Worm (Caenorhabditis elegans) whole organism, young adult: Measurements from ENCODE around the gene Y54G2A.77.
A peak's percentile ranks its signal among the peaks of the same experiment; 100 is the strongest.
"Not testable (repeated sequence)": the region's sequence is repeated elsewhere in the genome, so short reads cannot be mapped to it uniquely, and the experiment has no call there.

Experiments used
- B0336.3 ChIP-seq: fragments of 200-800 bp; sonication (Bioruptor generic); IDR thresholded peaks from 2 replicates; pipeline ENCODE4 v1.3.6; 2022; ENCODE audit warnings: missing genetic modification characterization, missing compliant biosample characterization
- F22D6.2 ChIP-seq: sonication (generic microtip); optimal IDR thresholded peaks from 2 replicates; lab custom pipeline; 2016; ENCODE audit warnings: mild to moderate bottlenecking, missing genetic modification characterization, missing compliant biosample characterization
- F23B12.7 ChIP-seq: sonication (generic microtip); optimal IDR thresholded peaks from 2 replicates; lab custom pipeline; 2017; ENCODE audit warnings: missing genetic modification characterization, mild to moderate bottlenecking, missing compliant biosample characterization, antibody characterized with exemption, moderate library complexity; ENCODE audit not compliant: insufficient read depth
- F57C9.4 ChIP-seq: sonication (generic microtip); optimal IDR thresholded peaks from 2 replicates; lab custom pipeline; 2017; ENCODE audit warnings: mild to moderate bottlenecking, missing genetic modification characterization, missing compliant biosample characterization
- T07F8.4 ChIP-seq: sonication (generic microtip); optimal IDR thresholded peaks from 2 replicates; lab custom pipeline; 2016; ENCODE audit warnings: mild to moderate bottlenecking, missing genetic modification characterization, moderate library complexity, missing compliant biosample characterization
- Y95B8A.8 ChIP-seq: fragments of 200-800 bp; sonication (Bioruptor generic); IDR thresholded peaks from 2 replicates; pipeline ENCODE4 v1.3.6; 2022; ENCODE audit warnings: missing genetic modification reagents, missing genetic modification characterization, missing compliant biosample characterization
- ama-1 ChIP-seq, 3 experiments: fragments of 150-350 bp in 1 of 3; sonication (generic microtip) in 2 of 3; optimal IDR thresholded peaks; 2 replicates each; lab custom pipeline; 2014 to 2018; ENCODE audit warnings: missing biosample characterization in 2 of 3, missing genetic modification characterization in 2 of 3, missing genetic modification reagents in 2 of 3
- aptf-3 ChIP-seq: fragments of 200-800 bp; sonication (Bioruptor generic); IDR thresholded peaks from 2 replicates; pipeline ENCODE4 v1.3.6; 2022; ENCODE audit warnings: missing genetic modification characterization, missing compliant biosample characterization
- attf-6 ChIP-seq: fragments of 200-800 bp; sonication (Bioruptor generic); IDR thresholded peaks from 2 replicates; pipeline ENCODE4 v1.3.6; 2022; ENCODE audit warnings: missing genetic modification reagents, missing genetic modification characterization, missing compliant biosample characterization
- ceh-100 ChIP-seq: fragments of 200-800 bp; sonication (Bioruptor generic); IDR thresholded peaks from 2 replicates; pipeline ENCODE4 v1.3.6; 2022; ENCODE audit warnings: missing genetic modification reagents, missing genetic modification characterization, missing compliant biosample characterization
- ceh-27 ChIP-seq: fragments of 200-800 bp; sonication (Bioruptor generic); optimal IDR thresholded peaks from 2 replicates; lab custom pipeline; 2018; ENCODE audit warnings: mild to moderate bottlenecking, missing genetic modification characterization, moderate library complexity, missing compliant biosample characterization
- ceh-40 ChIP-seq: fragments of 200-800 bp; sonication (Bioruptor generic); IDR thresholded peaks from 2 replicates; pipeline ENCODE4 v1.3.6; 2022; ENCODE audit warnings: missing genetic modification characterization, missing compliant biosample characterization
- die-1 ChIP-seq: sonication (generic microtip); optimal IDR thresholded peaks from 2 replicates; lab custom pipeline; 2016; ENCODE audit warnings: missing genotype, mild to moderate bottlenecking, missing genetic modification characterization, missing compliant biosample characterization
- dox-1 ChIP-seq: fragments of 200-800 bp; sonication (Bioruptor generic); IDR thresholded peaks from 2 replicates; pipeline ENCODE4 v1.3.6; 2022; ENCODE audit warnings: missing genetic modification reagents, missing genetic modification characterization, missing compliant biosample characterization
- egl-18 ChIP-seq: fragments of 200-800 bp; sonication (Bioruptor generic); IDR thresholded peaks from 2 replicates; pipeline ENCODE4 v1.3.6; 2022; ENCODE audit warnings: missing genetic modification reagents, missing genetic modification characterization, missing compliant biosample characterization
- ets-4 ChIP-seq: fragments of 200-800 bp; sonication (Bioruptor generic); optimal IDR thresholded peaks from 2 replicates; lab custom pipeline; 2018; ENCODE audit warnings: mild to moderate bottlenecking, missing genetic modification characterization, missing compliant biosample characterization
- fkh-3 ChIP-seq: sonication (generic microtip); optimal IDR thresholded peaks from 2 replicates; lab custom pipeline; 2016; ENCODE audit warnings: mild to moderate bottlenecking, missing genetic modification characterization, missing compliant biosample characterization
- gei-17 ChIP-seq: fragments of 200-800 bp; sonication (Bioruptor generic); optimal IDR thresholded peaks from 2 replicates; lab custom pipeline; 2018; ENCODE audit warnings: mild to moderate bottlenecking, missing genetic modification characterization, missing compliant biosample characterization
- hlh-26 ChIP-seq: fragments of 200-800 bp; sonication (Bioruptor generic); conservative IDR thresholded peaks from 2 replicates; pipeline ENCODE4 v1.3.6; 2022; ENCODE audit warnings: missing genetic modification reagents, missing genetic modification characterization, missing compliant biosample characterization
- hmg-1.2 ChIP-seq: fragments of 200-800 bp; sonication (Bioruptor generic); IDR thresholded peaks from 2 replicates; pipeline ENCODE4 v1.3.6; 2022; ENCODE audit warnings: missing genetic modification reagents, missing genetic modification characterization, missing compliant biosample characterization
- hmg-20 ChIP-seq: fragments of 200-800 bp; sonication (Bioruptor generic); IDR thresholded peaks from 2 replicates; pipeline ENCODE4 v1.3.6; 2022; ENCODE audit warnings: missing genetic modification reagents, missing genetic modification characterization, missing compliant biosample characterization
- hrde-1 ChIP-seq: sonication (generic microtip); optimal IDR thresholded peaks from 2 replicates; lab custom pipeline; 2016; ENCODE audit warnings: missing genetic modification characterization, mild to moderate bottlenecking, missing compliant biosample characterization, moderate library complexity, missing genotype, missing genetic modification reagents, borderline replicate concordance
- lin-35 ChIP-seq, 3 experiments: fragments of 150-350 bp in 2 of 3; sonication (generic microtip) in 1 of 3; optimal IDR thresholded peaks; 2 replicates each; lab custom pipeline; 2014 to 2018; ENCODE audit warnings: missing biosample characterization in 3 of 3, missing genetic modification characterization in 3 of 3, missing genetic modification reagents in 3 of 3
- lin-54 ChIP-seq: fragments of 200-800 bp; sonication (Bioruptor generic); optimal IDR thresholded peaks from 2 replicates; lab custom pipeline; 2018; ENCODE audit warnings: mild to moderate bottlenecking, missing genetic modification characterization, missing compliant biosample characterization
- lsl-1 ChIP-seq: fragments of 200-800 bp; sonication (Bioruptor generic); optimal IDR thresholded peaks from 2 replicates; lab custom pipeline; 2018; ENCODE audit warnings: mild to moderate bottlenecking, missing genetic modification characterization, moderate library complexity, missing compliant biosample characterization
- lsy-27 ChIP-seq: sonication (generic microtip); optimal IDR thresholded peaks from 2 replicates; lab custom pipeline; 2017; ENCODE audit warnings: missing genetic modification characterization, mild to moderate bottlenecking, missing compliant biosample characterization, antibody characterized with exemption, missing genotype, borderline replicate concordance; ENCODE audit not compliant: insufficient read depth
- madf-8 ChIP-seq: fragments of 200-800 bp; sonication (Bioruptor generic); conservative IDR thresholded peaks from 2 replicates; pipeline ENCODE4 v1.3.6; 2022; ENCODE audit warnings: missing genetic modification reagents, missing genetic modification characterization, missing compliant biosample characterization
- mel-28 ChIP-seq: sonication (generic microtip); optimal IDR thresholded peaks from 2 replicates; lab custom pipeline; 2016; ENCODE audit warnings: borderline replicate concordance, mild to moderate bottlenecking, missing genetic modification characterization, missing compliant biosample characterization
- rcor-1 ChIP-seq: fragments of 200-800 bp; sonication (Bioruptor generic); IDR thresholded peaks from 2 replicates; pipeline ENCODE4 v1.3.6; 2022; ENCODE audit warnings: missing genetic modification reagents, missing genetic modification characterization, missing compliant biosample characterization
- rec-8 ChIP-seq, 2 experiments: sonication (generic microtip); optimal IDR thresholded peaks; 2 replicates each; lab custom pipeline; 2016; ENCODE audit warnings: mild to moderate bottlenecking in 2 of 2, missing genetic modification characterization in 2 of 2, missing genetic modification reagents in 2 of 2, missing genotype in 2 of 2, missing biosample characterization in 1 of 2, missing compliant biosample characterization in 1 of 2, moderate library complexity in 1 of 2
- snpc-1.3 ChIP-seq: sonication (generic microtip); optimal IDR thresholded peaks from 2 replicates; lab custom pipeline; 2017; ENCODE audit warnings: missing genetic modification characterization, mild to moderate bottlenecking, missing compliant biosample characterization, antibody characterized with exemption, moderate library complexity, missing genotype, missing genetic modification reagents; ENCODE audit not compliant: insufficient read depth
- somi-1 ChIP-seq: fragments of 200-800 bp; sonication (Bioruptor generic); optimal IDR thresholded peaks from 2 replicates; lab custom pipeline; 2018; ENCODE audit warnings: mild to moderate bottlenecking, missing genetic modification characterization, missing compliant biosample characterization
- xnd-1 ChIP-seq: sonication (generic microtip); optimal IDR thresholded peaks from 2 replicates; lab custom pipeline; 2016; ENCODE audit warnings: missing genotype, missing genetic modification reagents, missing genetic modification characterization, missing compliant biosample characterization
- zim-3 ChIP-seq: sonication (generic microtip); optimal IDR thresholded peaks from 2 replicates; lab custom pipeline; 2017; ENCODE audit warnings: mild to moderate bottlenecking, missing genetic modification characterization, moderate library complexity, missing compliant biosample characterization
- ztf-18 ChIP-seq: sonication (generic microtip); optimal IDR thresholded peaks from 2 replicates; lab custom pipeline; 2016; ENCODE audit warnings: missing genotype, mild to moderate bottlenecking, missing genetic modification characterization, missing compliant biosample characterization
- ztf-22 ChIP-seq: fragments of 200-800 bp; sonication (Bioruptor generic); optimal IDR thresholded peaks from 2 replicates; lab custom pipeline; 2018; ENCODE audit warnings: mild to moderate bottlenecking, missing genetic modification characterization, moderate library complexity, missing compliant biosample characterization
- ztf-26 ChIP-seq: sonication (generic microtip); optimal IDR thresholded peaks from 2 replicates; lab custom pipeline; 2017; ENCODE audit warnings: missing genetic modification characterization, missing compliant biosample characterization
- ztf-3 ChIP-seq: fragments of 200-800 bp; sonication (Bioruptor generic); optimal IDR thresholded peaks from 2 replicates; lab custom pipeline; 2018; ENCODE audit warnings: mild to moderate bottlenecking, missing genetic modification characterization, missing compliant biosample characterization

The Y54G2A.77 gene

ce11 chrIV:2776733-2777132 is 14.3 kb downstream of the Y54G2A.77 start:
- no peak for TF ChIP-seq gei-17 (GFP tag; lab: Kevin White, UChicago)
- no peak for TF ChIP-seq somi-1
- no peak for TF ChIP-seq lsy-27
- no peak for TF ChIP-seq mel-28 (tag; lab: Kevin White, UChicago)
- TF ChIP-seq zim-3 (tag; lab: Kevin White, UChicago): no peak
- TF ChIP-seq dox-1 (GFP tag; lab: Robert Waterston, UW): no peak
- no peak for TF ChIP-seq F23B12.7 (tag; lab: Kevin White, UChicago)
- TF ChIP-seq hmg-1.2 (GFP tag; lab: Robert Waterston, UW): no peak
- no peak for TF ChIP-seq madf-8 (GFP tag; lab: Robert Waterston, UW)
- TF ChIP-seq ets-4: no peak
- TF ChIP-seq snpc-1.3 (tag; lab: Kevin White, UChicago): no peak
- TF ChIP-seq lsl-1: no peak
- no peak for TF ChIP-seq hmg-20
- peak; percentile 84 for TF ChIP-seq ztf-18 (tag; lab: Kevin White, UChicago)
- no peak for TF ChIP-seq F22D6.2
- TF ChIP-seq fkh-3 (tag; lab: Kevin White, UChicago): no peak
- no peak for TF ChIP-seq lin-54 (GFP tag; lab: Kevin White, UChicago)
- no peak for TF ChIP-seq ztf-22 (GFP tag; lab: Kevin White, UChicago)
- no peak for TF ChIP-seq lin-35 (GFP tag; optimal IDR thresholded peaks at IDR 0.05; lab: Kevin White, UChicago)
- no peak for TF ChIP-seq egl-18 (GFP tag; lab: Robert Waterston, UW)
- TF ChIP-seq rcor-1 (GFP tag; lab: Robert Waterston, UW): no peak
- TF ChIP-seq F57C9.4 (tag; lab: Kevin White, UChicago): no peak
- no peak for TF ChIP-seq B0336.3 (GFP tag; lab: Robert Waterston, UW)
- no peak for TF ChIP-seq attf-6 (GFP tag; lab: Robert Waterston, UW)
- TF ChIP-seq ceh-100 (GFP tag; lab: Robert Waterston, UW): no peak
- TF ChIP-seq ztf-26 (tag; lab: Kevin White, UChicago): no peak
- TF ChIP-seq T07F8.4 (tag; lab: Kevin White, UChicago): no peak
- TF ChIP-seq Y95B8A.8: 0 out of 2 replicates have a peak, but pooled peaks have one; percentile 27
- no peak for TF ChIP-seq ama-1 (optimal IDR thresholded peaks at IDR 0.05; lab: Kevin White, UChicago)
- no peak for TF ChIP-seq ama-1 (GFP tag; optimal IDR thresholded peaks at IDR 0.05; lab: Kevin White, UChicago)
- TF ChIP-seq hlh-26 (GFP tag; lab: Robert Waterston, UW): no peak
- TF ChIP-seq xnd-1: peak; percentile 6
- no peak for TF ChIP-seq die-1 (tag; lab: Kevin White, UChicago)
- TF ChIP-seq hrde-1 (tag; lab: Kevin White, UChicago): peak; percentile 6
- no peak for TF ChIP-seq ceh-27 (GFP tag; lab: Kevin White, UChicago)
- TF ChIP-seq ztf-3 (GFP tag; lab: Kevin White, UChicago): no peak

ce11 chrIV:2777841-2778240 is 15.4 kb downstream of the Y54G2A.77 start, which contains the start of gene Y54G2A.72:
Gene Y54G2A.72 (plus strand): TSS chrIV:2778141.
- TF ChIP-seq aptf-3 (GFP tag; lab: Robert Waterston, UW); rec-8 (tag; optimal IDR thresholded peaks at IDR 0.05; lab: Kevin White, UChicago); ceh-40 (GFP tag; lab: Robert Waterston, UW): not testable (repeated sequence)
